Worm (Caenorhabditis elegans) whole organism, young adult: ENCODE measurements around the gene ctr-9.

ENCODE experiments used
- B0019.2 ChIP-seq: fragments of 200-800 bp; sonication (Bioruptor generic); conservative IDR thresholded peaks from 2 replicates; pipeline ENCODE4 v1.3.6; 2022; ENCODE audit warnings: missing genetic modification reagents, missing genetic modification characterization, missing compliant biosample characterization
- B0261.1 ChIP-seq: sonication (generic microtip); optimal IDR thresholded peaks from 2 replicates; lab custom pipeline; 2016; ENCODE audit warnings: mild to moderate bottlenecking, missing genetic modification characterization, moderate library complexity, missing compliant biosample characterization
- B0336.3 ChIP-seq: fragments of 200-800 bp; sonication (Bioruptor generic); IDR thresholded peaks from 2 replicates; pipeline ENCODE4 v1.3.6; 2022; ENCODE audit warnings: missing genetic modification characterization, missing compliant biosample characterization
- Y53G8AR.9 ChIP-seq: fragments of 200-800 bp; sonication (Bioruptor generic); conservative IDR thresholded peaks from 2 replicates; pipeline ENCODE4 v1.3.6; 2022; ENCODE audit warnings: missing genetic modification reagents, missing genetic modification characterization, missing compliant biosample characterization
- Y67H2A.10 ChIP-seq: fragments of 200-800 bp; sonication (Bioruptor generic); conservative IDR thresholded peaks from 2 replicates; pipeline ENCODE4 v1.3.6; 2022; ENCODE audit warnings: missing genetic modification reagents, missing genetic modification characterization, missing compliant biosample characterization
- akir-1 ChIP-seq: fragments of 200-800 bp; sonication (Bioruptor generic); optimal IDR thresholded peaks from 2 replicates; lab custom pipeline; 2018; ENCODE audit warnings: mild to moderate bottlenecking, missing genetic modification characterization, moderate library complexity, missing compliant biosample characterization
- athp-1 ChIP-seq: sonication (generic microtip); optimal IDR thresholded peaks from 2 replicates; lab custom pipeline; 2017; ENCODE audit warnings: mild to moderate bottlenecking, missing genetic modification characterization, missing compliant biosample characterization
- cebp-1 ChIP-seq, 2 experiments: fragments of 200-800 bp in 1 of 2; sonication (Bioruptor generic) in 1 of 2; sonication (generic microtip) in 1 of 2; IDR thresholded peaks in 1 of 2; optimal IDR thresholded peaks in 1 of 2; 2 replicates each; pipeline versions ENCODE4 v1.3.6 to Lab custom; 2017 to 2022; ENCODE audit warnings: missing compliant biosample characterization in 2 of 2, missing genetic modification characterization in 2 of 2, mild to moderate bottlenecking in 1 of 2, missing genetic modification reagents in 1 of 2, moderate library complexity in 1 of 2
- ceh-27 ChIP-seq: fragments of 200-800 bp; sonication (Bioruptor generic); optimal IDR thresholded peaks from 2 replicates; lab custom pipeline; 2018; ENCODE audit warnings: mild to moderate bottlenecking, missing genetic modification characterization, moderate library complexity, missing compliant biosample characterization
- ceh-79 ChIP-seq: sonication (generic microtip); optimal IDR thresholded peaks from 2 replicates; lab custom pipeline; 2017; ENCODE audit warnings: mild to moderate bottlenecking, missing genetic modification characterization, missing compliant biosample characterization
- ceh-91 ChIP-seq: fragments of 200-800 bp; sonication (Bioruptor generic); IDR thresholded peaks from 2 replicates; pipeline ENCODE4 v1.3.6; 2022; ENCODE audit warnings: missing genetic modification reagents, missing genetic modification characterization, missing compliant biosample characterization
- chd-7 ChIP-seq: sonication (generic microtip); optimal IDR thresholded peaks from 2 replicates; lab custom pipeline; 2016; ENCODE audit warnings: mild to moderate bottlenecking, missing genetic modification characterization, moderate library complexity, missing compliant biosample characterization
- dpff-1 ChIP-seq: sonication (generic microtip); optimal IDR thresholded peaks from 2 replicates; lab custom pipeline; 2017; ENCODE audit warnings: mild to moderate bottlenecking, missing genetic modification characterization, missing compliant biosample characterization
- hmg-20 ChIP-seq: fragments of 200-800 bp; sonication (Bioruptor generic); IDR thresholded peaks from 2 replicates; pipeline ENCODE4 v1.3.6; 2022; ENCODE audit warnings: missing genetic modification reagents, missing genetic modification characterization, missing compliant biosample characterization
- lin-26 ChIP-seq: fragments of 200-800 bp; sonication (Bioruptor generic); IDR thresholded peaks from 2 replicates; pipeline ENCODE4 v1.3.6; 2022; ENCODE audit warnings: missing genetic modification reagents, missing genetic modification characterization, missing compliant biosample characterization
- lin-35 ChIP-seq, 3 experiments: fragments of 150-350 bp in 2 of 3; sonication (generic microtip) in 1 of 3; optimal IDR thresholded peaks; 2 replicates each; lab custom pipeline; 2014 to 2018; ENCODE audit warnings: missing biosample characterization in 3 of 3, missing genetic modification characterization in 3 of 3, missing genetic modification reagents in 3 of 3
- lin-40 ChIP-seq: sonication (generic microtip); optimal IDR thresholded peaks from 2 replicates; lab custom pipeline; 2016; ENCODE audit warnings: missing genetic modification characterization, mild to moderate bottlenecking, missing compliant biosample characterization, missing genotype, missing genetic modification reagents
- lsl-1 ChIP-seq: fragments of 200-800 bp; sonication (Bioruptor generic); optimal IDR thresholded peaks from 2 replicates; lab custom pipeline; 2018; ENCODE audit warnings: mild to moderate bottlenecking, missing genetic modification characterization, moderate library complexity, missing compliant biosample characterization
- madf-3 ChIP-seq: fragments of 200-800 bp; sonication (Bioruptor generic); IDR thresholded peaks from 2 replicates; pipeline ENCODE4 v1.3.6; 2022; ENCODE audit warnings: missing genetic modification reagents, missing genetic modification characterization, missing compliant biosample characterization
- madf-8 ChIP-seq: fragments of 200-800 bp; sonication (Bioruptor generic); conservative IDR thresholded peaks from 2 replicates; pipeline ENCODE4 v1.3.6; 2022; ENCODE audit warnings: missing genetic modification reagents, missing genetic modification characterization, missing compliant biosample characterization
- mcd-1 ChIP-seq: fragments of 200-800 bp; sonication (Bioruptor generic); IDR thresholded peaks from 2 replicates; pipeline ENCODE4 v1.3.6; 2022; ENCODE audit warnings: missing genetic modification reagents, missing genetic modification characterization, missing compliant biosample characterization
- mel-28 ChIP-seq: sonication (generic microtip); optimal IDR thresholded peaks from 2 replicates; lab custom pipeline; 2016; ENCODE audit warnings: borderline replicate concordance, mild to moderate bottlenecking, missing genetic modification characterization, missing compliant biosample characterization
- nhr-80 ChIP-seq: sonication (generic microtip); optimal IDR thresholded peaks from 2 replicates; lab custom pipeline; 2016; ENCODE audit warnings: missing genetic modification characterization, missing compliant biosample characterization
- nhr-90 ChIP-seq: sonication (generic microtip); optimal IDR thresholded peaks from 2 replicates; lab custom pipeline; 2016; ENCODE audit warnings: missing genotype, mild to moderate bottlenecking, missing genetic modification characterization, missing compliant biosample characterization
- pha-4 ChIP-seq: fragments of 150-350 bp; sonication (generic microtip); optimal IDR thresholded peaks from 2 replicates; lab custom pipeline; 2014; ENCODE audit warnings: missing biosample characterization, missing genetic modification reagents, missing genetic modification characterization
- rec-8 ChIP-seq, 2 experiments: sonication (generic microtip); optimal IDR thresholded peaks; 2 replicates each; lab custom pipeline; 2016; ENCODE audit warnings: mild to moderate bottlenecking in 2 of 2, missing genetic modification characterization in 2 of 2, missing genetic modification reagents in 2 of 2, missing genotype in 2 of 2, missing biosample characterization in 1 of 2, missing compliant biosample characterization in 1 of 2, moderate library complexity in 1 of 2
- repo-1 ChIP-seq: sonication (generic microtip); optimal IDR thresholded peaks from 2 replicates; lab custom pipeline; 2017; ENCODE audit warnings: mild to moderate bottlenecking, missing genetic modification characterization, missing compliant biosample characterization
- snpc-1.3 ChIP-seq: sonication (generic microtip); optimal IDR thresholded peaks from 2 replicates; lab custom pipeline; 2017; ENCODE audit warnings: missing genetic modification characterization, mild to moderate bottlenecking, missing compliant biosample characterization, antibody characterized with exemption, moderate library complexity, missing genotype, missing genetic modification reagents; ENCODE audit not compliant: insufficient read depth
- somi-1 ChIP-seq: fragments of 200-800 bp; sonication (Bioruptor generic); optimal IDR thresholded peaks from 2 replicates; lab custom pipeline; 2018; ENCODE audit warnings: mild to moderate bottlenecking, missing genetic modification characterization, missing compliant biosample characterization
- unc-62 ChIP-seq: fragments of 150-350 bp; optimal IDR thresholded peaks from 2 replicates; lab custom pipeline; 2014; ENCODE audit warnings: missing biosample characterization, missing genetic modification reagents, missing genetic modification characterization
- zfh-2 ChIP-seq: fragments of 200-800 bp; sonication (Bioruptor generic); conservative IDR thresholded peaks from 2 replicates; pipeline ENCODE4 v1.3.6; 2022; ENCODE audit warnings: missing genetic modification reagents, missing genetic modification characterization, missing compliant biosample characterization

Gene ctr-9

ce11 chrIII:9476564-9476963 lies 14.6 kb upstream of the ctr-9 start:
- TF ChIP-seq B0261.1 (no peak), nhr-80 (tag; lab: Kevin White, UChicago) (peak; percentile 53)

- no peak for TF ChIP-seq athp-1 (tag; lab: Kevin White, UChicago)
These were observed 8.7 kb upstream of the ctr-9 start for ce11 chrIII:9482423-9482993.

ce11 chrIII:9483716-9484115 lies 7.5 kb upstream of the ctr-9 start:
- TF ChIP-seq lin-35 (GFP tag; optimal IDR thresholded peaks at IDR 0.05; lab: Kevin White, UChicago) (peak in 1 of 3 experiments; percentile 19), somi-1 (no peak), ceh-27 (GFP tag; lab: Kevin White, UChicago) (peak; percentile 20), mcd-1 (GFP tag; lab: Robert Waterston, UW) (0 out of 2 replicates have a peak, but pooled peaks have one; percentile 25)

- TF ChIP-seq B0019.2 (GFP tag; lab: Robert Waterston, UW) (no peak), ceh-91 (GFP tag; lab: Robert Waterston, UW) (no peak), snpc-1.3 (no peak), lin-40 (tag; lab: Kevin White, UChicago) (no peak), madf-3 (GFP tag; lab: Robert Waterston, UW) (no peak), Y67H2A.10 (no peak), akir-1 (GFP tag; lab: Kevin White, UChicago) (no peak), rec-8 (tag; optimal IDR thresholded peaks at IDR 0.05; lab: Kevin White, UChicago) (no peak), zfh-2 (GFP tag; lab: Robert Waterston, UW) (no peak), unc-62 (GFP tag; lab: Kevin White, UChicago) (no peak), mcd-1 (GFP tag; lab: Robert Waterston, UW) (no peak), chd-7 (no peak), nhr-90 (tag; lab: Kevin White, UChicago) (no peak), pha-4 (tag; lab: Kevin White, UChicago) (no peak), B0336.3 (no peak), cebp-1 (GFP tag; IDR thresholded peaks at IDR 0.05; lab: Robert Waterston, UW) (no peak), cebp-1 (tag; optimal IDR thresholded peaks at IDR 0.05; lab: Kevin White, UChicago) (no peak)
These were observed 5.8 kb upstream of the ctr-9 start, which contains the start of gene bre-3 for ce11 chrIII:9485373-9485772. Gene bre-3 (minus strand): TSS chrIII:9485473.

- no peak for TF ChIP-seq dpff-1
- TF ChIP-seq lin-26 (GFP tag; lab: Robert Waterston, UW) = no peak
- TF ChIP-seq ceh-79 (tag; lab: Kevin White, UChicago) = no peak
- peak; percentile 55 for TF ChIP-seq nhr-80 (tag; lab: Kevin White, UChicago)
- no peak for TF ChIP-seq mel-28
These were observed 3.7 kb upstream of the ctr-9 start for ce11 chrIII:9487454-9487853.

- TF ChIP-seq madf-8 (GFP tag; lab: Robert Waterston, UW) (peak; percentile 73), lsl-1 (GFP tag; lab: Kevin White, UChicago) (peak; percentile 70), repo-1 (tag; lab: Kevin White, UChicago) (no peak), Y53G8AR.9 (GFP tag; lab: Robert Waterston, UW) (no peak), hmg-20 (GFP tag; lab: Robert Waterston, UW) (no peak)
These were observed 3.2 kb upstream of the ctr-9 start for ce11 chrIII:9488027-9488426.
